Fruit fly (Drosophila melanogaster): ENCODE data around the gene CG6830.

The CG6830 gene

DNA sequence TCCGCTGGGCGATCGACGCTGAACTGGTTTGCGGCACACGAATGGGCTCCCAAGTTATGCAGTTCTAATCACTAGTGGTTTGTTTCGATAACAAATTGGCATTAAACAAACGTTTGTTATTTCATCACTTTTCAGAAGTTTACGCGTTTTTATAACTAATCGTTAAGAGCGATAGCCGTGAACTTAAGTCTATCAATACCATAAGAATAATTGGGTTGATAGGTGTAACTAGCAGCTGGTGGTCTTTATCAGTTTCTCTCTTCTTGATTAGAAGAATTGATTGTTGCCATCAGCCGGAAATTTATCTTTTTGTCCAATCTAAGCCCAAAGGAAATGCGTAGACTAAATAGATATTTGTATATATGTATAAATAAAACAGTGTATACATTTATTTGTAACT, at the start of gene CG6830:
TSS of gene CG6830 (minus strand) at position 27 of the 400 bp plus-strand sequence.
- TF ChIP-seq noc (tag; optimal IDR thresholded peaks at IDR 0.05) = no peak

dm6 chr3R:11721593-11721992, 37.5 kb upstream of the CG6830 start, which contains the start of gene CG12594:
TSS of gene CG12594 (plus strand) at chr3R:11721734.
- no peak for TF ChIP-seq noc (tag; optimal IDR thresholded peaks at IDR 0.05)

dm6 chr3R:11711376-11711775, 27.2 kb upstream of the CG6830 start, which contains the start of gene CG14720:
TSS of gene CG14720 (plus strand) at chr3R:11711676.
- TF ChIP-seq noc (tag; optimal IDR thresholded peaks at IDR 0.05) = no peak

DNA sequence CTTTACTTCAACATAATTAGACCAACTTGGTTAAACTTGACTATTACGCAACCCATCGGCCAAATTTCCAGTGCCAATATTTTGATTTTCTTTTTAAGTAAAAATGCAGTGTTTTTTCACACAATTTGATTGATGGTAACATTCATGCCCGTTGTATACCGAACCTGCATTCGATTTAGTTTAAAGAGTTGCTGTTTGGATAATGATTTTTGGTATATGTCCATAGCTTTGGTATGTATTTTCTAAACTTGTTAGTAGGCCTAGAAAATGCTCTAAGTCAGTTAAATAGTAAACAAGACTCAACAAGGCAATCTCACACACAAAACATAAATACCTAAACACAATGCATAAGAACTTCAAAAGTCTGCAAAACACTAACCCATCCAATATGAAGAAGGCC, 19.6 kb upstream of the CG6830 start, which contains the start of gene I-t:
TSS of gene I-t (plus strand) at position 301 of the 400 bp plus-strand sequence.
- no peak for TF ChIP-seq noc (tag; optimal IDR thresholded peaks at IDR 0.05)

- TF ChIP-seq noc (tag; optimal IDR thresholded peaks at IDR 0.05) = no peak
Observed at dm6 chr3R:11700314-11700713, 16.2 kb upstream of the CG6830 start, which contains the start of gene CG14718. TSS of gene CG14718 (plus strand) at chr3R:11700614.

- no peak for TF ChIP-seq noc (tag; optimal IDR thresholded peaks at IDR 0.05)
Observed at dm6 chr3R:11696209-11696608, 12.1 kb upstream of the CG6830 start, which contains the start of gene CG14717. TSS of gene CG14717 (plus strand) at chr3R:11696509.

DNA sequence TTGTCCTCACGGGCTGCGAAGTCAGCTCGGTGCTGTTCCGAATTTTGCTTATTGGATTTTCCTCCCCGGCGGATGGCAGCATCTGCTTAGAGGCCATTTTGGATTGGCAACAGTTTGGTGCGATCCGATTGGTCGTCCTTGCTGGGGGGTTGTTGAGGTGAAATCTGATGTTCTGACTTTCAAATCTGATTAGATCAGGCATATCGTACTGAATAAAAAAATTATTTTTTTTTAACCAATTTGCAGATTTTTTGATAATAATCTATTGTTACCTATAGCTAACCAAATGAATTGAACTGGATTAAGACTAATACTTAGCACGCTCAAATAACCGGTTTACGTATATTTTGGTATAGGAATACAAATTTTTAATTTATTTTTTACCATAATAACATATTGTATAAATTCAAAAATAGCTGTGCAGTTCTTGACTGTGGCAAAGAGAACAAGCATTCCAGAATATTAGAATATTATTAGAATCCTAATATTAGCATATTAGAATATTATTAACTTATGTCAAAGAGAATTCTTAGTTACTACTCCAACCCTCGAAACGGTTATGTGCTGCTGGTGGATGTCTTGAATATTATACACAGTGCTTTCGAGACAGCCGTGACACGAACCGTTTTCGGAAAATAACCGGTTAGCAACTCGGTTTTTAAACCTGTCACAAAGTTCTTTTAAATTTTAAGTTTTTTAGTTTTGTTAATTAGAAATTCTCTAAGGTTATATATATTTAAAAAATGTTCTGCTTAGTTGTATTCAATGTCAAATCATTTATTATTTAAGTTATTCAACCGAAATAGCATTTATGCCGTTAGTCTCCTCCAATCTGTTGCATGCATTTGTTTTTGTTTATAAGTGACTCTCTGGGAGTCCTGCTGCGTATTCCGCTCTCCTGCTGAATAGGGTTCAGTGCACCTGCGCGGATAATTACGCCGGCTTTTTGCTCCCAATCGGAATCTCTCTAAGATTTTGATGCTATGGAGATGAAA, 10.5 kb upstream of the CG6830 start, which contains the start of gene Fer3:
TSS of gene Fer3 (minus strand) at position 1 of the 995 bp plus-strand sequence.
- no peak for TF ChIP-seq noc (tag; optimal IDR thresholded peaks at IDR 0.05)

DNA sequence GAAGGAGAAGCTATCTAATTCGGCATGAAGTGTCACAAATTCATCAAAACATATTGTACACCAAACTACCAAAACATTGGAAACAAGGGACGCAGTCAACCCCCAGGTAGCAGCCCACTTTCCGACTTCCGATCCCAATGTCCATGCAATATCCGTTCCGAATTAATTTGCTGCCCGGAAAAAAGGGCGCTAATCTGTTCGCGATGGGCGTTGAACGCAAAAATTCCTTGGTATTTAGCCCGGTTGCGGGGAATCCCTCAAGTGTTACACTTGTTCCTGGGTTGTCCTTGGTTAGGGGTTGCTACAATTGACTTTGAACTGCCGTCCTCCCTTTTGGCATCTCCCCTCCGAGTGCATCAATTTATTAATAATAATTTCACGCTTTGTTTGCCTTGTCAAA, 8.4 kb upstream of the CG6830 start:
- no peak for TF ChIP-seq noc (tag; optimal IDR thresholded peaks at IDR 0.05)

DNA sequence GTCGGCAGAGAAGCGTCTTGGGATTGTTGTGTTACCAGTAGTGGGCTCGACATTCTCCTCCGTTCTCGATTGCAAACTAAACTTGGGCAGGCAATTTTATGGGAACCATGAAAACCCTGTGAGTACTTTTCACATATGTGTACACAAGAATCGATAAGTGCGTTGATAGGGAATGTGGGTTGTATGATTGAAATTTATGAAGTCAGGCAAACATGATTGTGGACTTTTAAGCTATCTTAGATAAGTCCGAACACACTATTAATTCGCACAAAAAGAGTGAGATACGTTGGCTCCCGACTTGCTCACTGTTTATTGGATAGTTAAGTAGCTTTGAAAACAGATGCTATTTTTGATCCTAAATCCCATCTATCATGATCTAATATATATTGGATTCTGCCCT, 7.6 kb upstream of the CG6830 start, which contains the start of gene CG18765:
TSS of gene CG18765 (minus strand) at position 53 of the 400 bp plus-strand sequence.
- TF ChIP-seq noc (tag; optimal IDR thresholded peaks at IDR 0.05) = no peak

- TF ChIP-seq noc (tag; optimal IDR thresholded peaks at IDR 0.05) = no peak
Observed at dm6 chr3R:11690857-11691471, 6.8 kb upstream of the CG6830 start.

DNA sequence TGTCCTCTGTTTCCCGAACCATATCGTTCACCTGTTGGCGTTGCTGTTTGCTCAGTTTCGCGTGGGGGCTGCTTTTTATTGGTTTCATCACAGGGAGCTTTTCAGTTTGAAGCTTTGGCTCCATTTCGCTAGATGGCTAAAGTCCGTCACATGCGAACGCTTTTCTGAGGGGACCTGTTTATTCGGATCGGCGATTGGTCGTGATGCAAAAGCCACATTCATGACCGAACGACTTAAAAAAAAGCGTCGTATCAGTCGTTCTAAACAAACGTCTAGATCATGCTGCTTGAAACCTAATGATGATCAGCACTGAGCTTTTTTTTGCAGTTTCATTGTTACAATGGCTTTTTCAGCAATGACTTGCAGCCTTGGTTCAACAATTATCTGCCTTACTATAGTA, 5.8 kb upstream of the CG6830 start, which contains the start of gene CG6908:
TSS of gene CG6908 (minus strand) at position 152 of the 400 bp plus-strand sequence.
- peak; percentile 4 for TF ChIP-seq noc (tag; optimal IDR thresholded peaks at IDR 0.05)

dm6 chr3R:11688055-11688454, 3.9 kb upstream of the CG6830 start, which contains the start of gene CG6834:
TSS of gene CG6834 (minus strand) at chr3R:11688133.
- TF ChIP-seq noc (tag; optimal IDR thresholded peaks at IDR 0.05) = no peak

DNA sequence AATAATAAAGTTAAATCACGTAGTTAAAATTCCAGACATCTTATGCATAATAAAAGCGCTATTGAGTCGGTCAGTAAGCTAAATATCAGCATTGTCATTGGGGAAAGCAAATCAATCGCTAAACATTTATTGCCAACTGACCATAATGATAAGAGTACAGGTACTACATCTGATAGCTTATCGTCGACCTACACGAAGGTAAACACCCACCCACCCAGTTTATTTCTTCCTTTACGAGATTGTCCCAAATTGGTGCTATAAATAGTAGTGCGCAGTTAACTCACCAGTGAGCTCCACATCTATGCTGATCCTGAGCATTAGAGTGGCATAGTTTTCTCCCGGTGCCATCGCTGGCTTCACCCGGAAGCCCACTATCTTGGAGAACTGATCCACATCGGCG, 467 bp downstream of the CG6830 start:
- TF ChIP-seq noc (tag; optimal IDR thresholded peaks at IDR 0.05) = no peak

DNA sequence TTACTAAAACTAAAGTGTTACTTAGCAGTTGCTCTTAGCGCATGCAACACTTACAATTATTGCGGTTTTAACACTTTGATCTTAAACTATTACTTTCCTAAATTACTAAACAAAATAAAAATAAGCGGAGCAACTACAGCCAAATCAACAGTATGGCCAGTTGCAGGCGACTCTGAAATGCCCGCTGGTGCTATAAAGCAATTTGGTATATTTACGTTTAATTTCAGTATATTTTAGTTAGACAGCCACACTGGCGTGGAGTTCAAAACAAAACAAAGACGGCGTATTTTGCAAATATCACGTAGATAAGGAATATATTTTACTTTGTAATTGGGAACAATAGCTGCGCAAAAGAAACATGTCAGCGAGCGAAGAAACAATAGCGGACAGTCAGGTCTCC, 4.6 kb downstream of the CG6830 start, which contains the start of the genes Taf12 and Ho:
TSS of gene Taf12 (minus strand) at position 178 of the 400 bp plus-strand sequence.
TSS of gene Ho (plus strand) at position 231 of the 400 bp plus-strand sequence.
- TF ChIP-seq noc (tag; optimal IDR thresholded peaks at IDR 0.05) = no peak

DNA sequence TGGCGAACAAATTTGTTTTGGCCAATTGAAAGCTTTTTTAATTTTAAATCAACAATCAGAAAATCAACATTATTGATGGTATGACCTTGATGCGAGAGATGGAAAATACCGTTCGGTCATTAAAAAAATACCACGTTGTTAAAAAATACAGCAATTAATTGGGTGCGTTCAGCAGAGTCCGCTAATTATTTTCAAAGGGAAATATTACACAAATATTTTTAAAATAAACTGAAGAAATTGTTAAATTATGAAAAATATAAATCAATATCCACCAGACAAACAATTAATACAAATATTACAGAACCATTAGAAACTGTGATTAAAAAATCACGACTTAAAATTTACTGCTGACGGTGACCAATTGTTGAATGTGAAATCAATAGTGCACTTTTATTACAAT, 6.1 kb downstream of the CG6830 start, which contains the start of gene CG18476:
TSS of gene CG18476 (minus strand) at position 101 of the 400 bp plus-strand sequence.
- peak; percentile 87 for TF ChIP-seq noc (tag; optimal IDR thresholded peaks at IDR 0.05)
